Worm (Caenorhabditis elegans): Measurements from ENCODE around the gene phf-15.

DNA sequence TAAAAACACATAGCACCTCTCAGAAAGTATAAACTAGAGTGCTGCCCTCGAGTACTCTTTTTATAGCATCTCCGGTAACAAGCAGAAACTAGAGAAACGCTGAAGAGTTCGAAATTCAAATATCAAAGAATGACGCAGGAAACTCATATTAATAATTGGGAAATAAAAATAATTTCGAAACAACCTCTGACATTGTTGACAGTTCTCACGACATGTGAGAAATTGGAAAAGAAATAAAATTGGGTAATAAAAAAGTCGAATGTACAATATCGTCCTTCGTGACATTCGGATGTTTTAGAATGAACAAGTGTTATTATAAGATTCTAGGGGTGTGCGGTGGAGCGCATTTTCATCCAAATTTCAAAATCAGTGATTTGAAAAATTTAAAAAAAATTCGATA is 49.6 kb downstream of the phf-15 start:
- TF ChIP-seq nhr-129 (tag; optimal IDR thresholded peaks at IDR 0.05) (no peak), ZK546.5 (tag; optimal IDR thresholded peaks at IDR 0.05) (no peak), aly-2 (tag; optimal IDR thresholded peaks at IDR 0.05) (no peak), mdl-1 (tag; optimal IDR thresholded peaks at IDR 0.05) (no peak), fos-1 (tag; optimal IDR thresholded peaks at IDR 0.05) (no peak), nhr-77 (tag; optimal IDR thresholded peaks at IDR 0.05) (no peak)

All from whole organism, L2 larva.